Worm (Caenorhabditis elegans): ENCODE data around the gene apy-1.

apy-1 gene

DNA sequence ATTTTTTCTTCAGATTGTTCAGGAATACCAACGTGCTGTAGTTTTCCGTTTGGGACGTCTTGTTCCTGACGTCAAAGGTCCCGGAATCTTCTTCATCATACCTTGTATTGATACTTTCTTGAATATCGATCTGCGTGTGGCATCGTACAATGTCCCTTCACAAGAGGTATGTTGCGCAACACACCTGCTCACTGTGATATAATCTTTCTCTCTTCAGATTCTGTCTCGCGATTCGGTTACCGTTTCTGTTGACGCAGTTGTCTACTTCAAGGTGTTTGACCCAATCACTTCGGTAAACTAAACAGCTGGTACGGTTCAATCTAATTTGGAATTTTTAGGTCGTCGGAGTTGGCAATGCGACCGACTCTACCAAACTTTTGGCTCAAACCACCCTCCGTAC lies 6.1 kb downstream of the apy-1 start:
- TF ChIP-seq nhr-2 (tag; optimal IDR thresholded peaks at IDR 0.05), result peak; percentile 82
- TF ChIP-seq mls-2 (tag; optimal IDR thresholded peaks at IDR 0.05), result no peak
- TF ChIP-seq hlh-1 (tag; optimal IDR thresholded peaks at IDR 0.05), result peak; percentile 4
- TF ChIP-seq zip-8 (tag; optimal IDR thresholded peaks at IDR 0.05), result peak; percentile 91

DNA sequence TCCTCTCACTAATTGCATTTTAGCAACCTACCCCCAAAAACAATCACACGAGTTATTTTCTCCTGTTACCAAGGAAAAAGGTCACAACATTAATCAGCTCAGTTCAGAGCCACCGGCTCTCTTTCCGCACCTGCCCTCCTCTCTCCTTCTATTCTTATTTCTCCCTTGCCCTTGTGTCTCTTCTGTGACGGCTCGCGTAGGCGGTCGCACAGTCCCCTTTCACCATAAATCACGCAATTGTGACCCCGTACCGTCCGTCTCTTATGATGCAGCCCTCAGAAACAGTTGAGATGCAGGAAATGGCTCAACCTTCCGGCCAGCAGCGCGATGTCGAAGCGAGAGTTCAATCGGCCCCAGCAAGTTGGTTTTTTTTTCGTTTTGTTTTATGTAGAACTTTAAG lies 6.9 kb downstream of the apy-1 start, which contains the start of gene sto-1:
sto-1 (plus strand) TSS at position 200 of the 400 bp plus-strand sequence.
- TF ChIP-seq ceh-43 (GFP tag; optimal IDR thresholded peaks at IDR 0.05), result no peak
- no peak for TF ChIP-seq ceh-39 (tag; optimal IDR thresholded peaks at IDR 0.05)
- TF ChIP-seq nhr-2 (tag; optimal IDR thresholded peaks at IDR 0.05), result peak; percentile 73
- TF ChIP-seq mab-5 (tag; optimal IDR thresholded peaks at IDR 0.05), result no peak
- no peak for TF ChIP-seq sptf-1 (tag; optimal IDR thresholded peaks at IDR 0.05)
- no peak for TF ChIP-seq ztf-11 (tag; optimal IDR thresholded peaks at IDR 0.05)
- no peak for TF ChIP-seq unc-120 (tag; optimal IDR thresholded peaks at IDR 0.05; ENCODE audit: poor library complexity, severe bottlenecking)
- TF ChIP-seq ces-1 (GFP tag; optimal IDR thresholded peaks at IDR 0.05), result no peak
- TF ChIP-seq sem-2 (GFP tag; optimal IDR thresholded peaks at IDR 0.05), result no peak
- no peak for TF ChIP-seq blmp-1 (tag; optimal IDR thresholded peaks at IDR 0.05)
- TF ChIP-seq nhr-12 (tag; optimal IDR thresholded peaks at IDR 0.05), result no peak
- TF ChIP-seq ceh-83 (GFP tag; optimal IDR thresholded peaks at IDR 0.05), result peak; percentile 12
- peak; percentile 30 for TF ChIP-seq cnd-1 (tag; optimal IDR thresholded peaks at IDR 0.05)
- TF ChIP-seq flh-1 (GFP tag; optimal IDR thresholded peaks at IDR 0.05), result peak; percentile 14
- no peak for TF ChIP-seq mep-1 (tag; optimal IDR thresholded peaks at IDR 0.05)
- no peak for TF ChIP-seq hlh-1 (tag; optimal IDR thresholded peaks at IDR 0.05)
- no peak for TF ChIP-seq lsy-2 (tag; optimal IDR thresholded peaks at IDR 0.05)

DNA sequence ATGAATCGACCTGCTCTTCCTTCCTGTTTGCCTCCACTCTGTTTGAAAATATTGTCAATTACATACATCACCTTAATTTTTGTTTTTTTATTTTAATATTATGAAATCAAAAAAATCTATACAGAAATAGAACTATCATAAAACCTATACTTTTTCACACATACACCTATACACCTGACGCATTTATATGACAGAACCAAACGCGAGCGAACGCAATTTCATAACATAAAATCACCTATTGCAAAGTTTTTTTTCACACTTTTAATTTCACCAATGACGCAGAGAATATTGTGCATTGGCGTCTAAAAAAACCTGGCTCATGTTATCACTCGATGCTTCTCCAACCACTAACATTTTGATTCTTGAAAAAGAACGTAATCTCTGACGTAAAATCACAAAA lies 7.5 kb downstream of the apy-1 start:
- no peak for TF ChIP-seq pha-4 (tag; optimal IDR thresholded peaks at IDR 0.05)

DNA sequence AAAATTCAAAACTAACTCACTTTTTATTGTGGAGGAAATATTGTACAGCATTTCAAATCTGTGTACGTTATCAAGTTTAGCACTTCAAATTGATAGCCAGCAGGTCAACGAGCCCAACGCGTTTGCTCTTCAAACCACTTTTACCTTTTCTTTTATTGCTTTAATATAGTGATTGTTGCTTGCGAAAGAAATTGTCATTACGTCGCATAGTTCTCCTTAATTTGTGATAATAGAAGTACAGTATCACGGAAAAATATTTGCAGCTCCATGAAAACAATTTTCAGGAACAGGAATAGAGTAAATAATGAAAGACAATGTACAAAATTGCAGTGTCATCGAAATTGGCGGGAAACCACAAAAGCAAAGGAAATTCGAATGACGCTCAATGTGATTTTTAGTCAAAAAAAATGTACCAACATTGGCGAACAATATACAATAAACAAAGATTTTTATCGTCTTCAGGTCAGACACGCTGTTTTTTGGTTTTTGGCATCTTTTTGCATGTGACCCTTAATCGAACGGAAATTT lies 10.5 kb downstream of the apy-1 start, which contains the start of the genes PDB1.1 and F08C6.5:
PDB1.1 (minus strand) TSS at position 158 of the 528 bp plus-strand sequence.
F08C6.5 (plus strand) TSS at position 478 of the 528 bp plus-strand sequence.
- TF ChIP-seq nhr-2 (tag; optimal IDR thresholded peaks at IDR 0.05) (no peak), lin-32 (GFP tag; optimal IDR thresholded peaks at IDR 0.05) (no peak), unc-120 (tag; optimal IDR thresholded peaks at IDR 0.05; ENCODE audit: poor library complexity, severe bottlenecking) (no peak), M03D4.4 (tag; optimal IDR thresholded peaks at IDR 0.05) (no peak), hlh-1 (tag; optimal IDR thresholded peaks at IDR 0.05) (no peak)

DNA sequence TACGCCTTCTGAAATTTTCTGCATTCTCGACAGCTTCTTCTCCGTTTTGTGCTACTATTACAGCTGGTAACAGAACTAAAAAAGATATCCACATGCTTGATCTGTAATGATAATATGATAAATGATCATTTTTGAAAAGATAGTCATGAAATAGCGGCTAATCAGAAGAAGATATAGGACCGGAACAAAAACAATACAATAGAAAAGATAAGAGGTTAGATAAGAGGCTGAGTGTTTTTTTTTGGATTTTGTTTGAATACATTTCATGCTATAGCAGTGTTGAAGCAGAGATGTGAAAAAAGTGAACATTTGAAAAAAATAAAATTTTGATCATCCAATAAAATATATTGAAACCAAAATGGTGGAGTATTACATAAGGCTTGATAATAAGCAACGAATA lies 15.2 kb downstream of the apy-1 start, which contains the start of gene F46C8.8:
F46C8.8 (minus strand) TSS at position 101 of the 400 bp plus-strand sequence.
- TF ChIP-seq pha-4 (tag; optimal IDR thresholded peaks at IDR 0.05) (no peak), sptf-1 (tag; optimal IDR thresholded peaks at IDR 0.05) (no peak), ceh-39 (tag; optimal IDR thresholded peaks at IDR 0.05) (no peak)

DNA sequence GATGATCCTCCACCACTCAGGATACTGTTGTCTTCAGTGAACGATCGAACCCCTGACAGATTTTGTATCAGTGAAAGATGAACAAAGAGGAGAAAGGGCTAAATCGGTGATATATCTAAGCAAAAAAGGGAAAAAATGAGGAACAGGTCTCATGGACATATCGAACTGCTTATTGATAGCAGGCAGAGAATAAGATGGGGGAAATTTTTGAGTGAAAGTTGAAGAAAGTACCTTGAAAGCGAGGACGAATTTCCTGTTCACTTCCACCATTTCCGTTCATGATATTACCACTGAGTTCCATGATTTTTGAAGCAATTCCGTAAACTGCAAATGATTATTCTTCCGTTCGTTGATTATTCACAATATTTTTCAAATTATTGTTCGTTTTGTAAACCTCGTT lies 16.2 kb downstream of the apy-1 start:
- TF ChIP-seq pha-4 (tag; optimal IDR thresholded peaks at IDR 0.05), result no peak
- no peak for TF ChIP-seq M03D4.4 (tag; optimal IDR thresholded peaks at IDR 0.05)
- TF ChIP-seq unc-62 (GFP tag; optimal IDR thresholded peaks at IDR 0.05), result no peak
- TF ChIP-seq nhr-28 (tag; optimal IDR thresholded peaks at IDR 0.05), result no peak
- TF ChIP-seq hlh-1 (tag; optimal IDR thresholded peaks at IDR 0.05), result no peak
- TF ChIP-seq lin-32 (GFP tag; optimal IDR thresholded peaks at IDR 0.05), result no peak
- TF ChIP-seq lin-13 (tag; optimal IDR thresholded peaks at IDR 0.05), result no peak

DNA sequence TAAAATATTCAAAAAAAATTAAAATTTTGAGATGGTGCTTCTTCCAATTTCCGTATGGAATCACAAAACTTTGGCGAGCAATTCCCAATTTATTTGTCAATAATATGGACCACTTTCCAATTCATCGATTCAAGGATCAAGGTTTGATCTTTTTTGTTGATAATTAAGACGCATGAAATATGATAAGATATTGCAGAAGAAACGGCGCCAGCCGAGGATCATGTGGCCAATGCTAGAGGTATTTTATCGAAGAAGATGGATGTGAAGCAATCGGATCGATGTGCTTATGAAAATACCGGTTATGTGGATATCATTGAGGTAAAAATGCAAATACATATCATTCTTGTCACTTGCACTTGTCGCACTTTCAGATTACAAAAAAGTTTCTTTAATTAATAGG lies 19.1 kb downstream of the apy-1 start:
- TF ChIP-seq elt-3 (tag; optimal IDR thresholded peaks at IDR 0.05), result no peak
- no peak for TF ChIP-seq ceh-39 (tag; optimal IDR thresholded peaks at IDR 0.05)
- TF ChIP-seq nhr-76 (tag; optimal IDR thresholded peaks at IDR 0.05), result no peak
- no peak for TF ChIP-seq mep-1 (tag; optimal IDR thresholded peaks at IDR 0.05)
- no peak for TF ChIP-seq mab-5 (tag; optimal IDR thresholded peaks at IDR 0.05)
- no peak for TF ChIP-seq ceh-83 (GFP tag; optimal IDR thresholded peaks at IDR 0.05)
- no peak for TF ChIP-seq drap-1 (GFP tag; optimal IDR thresholded peaks at IDR 0.05)
- TF ChIP-seq bed-3 (GFP tag; optimal IDR thresholded peaks at IDR 0.05), result no peak
- TF ChIP-seq ztf-11 (tag; optimal IDR thresholded peaks at IDR 0.05), result no peak
- TF ChIP-seq lin-32 (GFP tag; optimal IDR thresholded peaks at IDR 0.05), result no peak
- no peak for TF ChIP-seq tbx-8 (GFP tag; optimal IDR thresholded peaks at IDR 0.05)
